Fruit fly (Drosophila melanogaster) whole organism, embryonic: ENCODE measurements around the gene CG7878.

Experiments used
- CG1024 ChIP-seq: fragments of 200-800 bp; sonication (Bioruptor generic); IDR thresholded peaks from 2 replicates; pipeline ENCODE4 v1.3.6; 2022; ENCODE audit warnings: missing biosample characterization, missing genetic modification characterization
- schlank ChIP-seq: fragments of 200-800 bp; sonication (Bioruptor generic); optimal IDR thresholded peaks from 2 replicates; lab custom pipeline; 2018; ENCODE audit warnings: missing biosample characterization, mild to moderate bottlenecking, missing genetic modification characterization
- sug ChIP-seq: fragments of 200-800 bp; optimal IDR thresholded peaks from 2 replicates; lab custom pipeline; 2019; ENCODE audit warnings: missing biosample characterization, mild to moderate bottlenecking, missing genetic modification characterization, moderate library complexity
- z ChIP-seq: fragments of 200-800 bp; sonication (Bioruptor generic); IDR thresholded peaks from 3 replicates; pipeline ENCODE4 v1.3.6; 2022; ENCODE audit warnings: missing biosample characterization, missing genetic modification characterization

DNA sequence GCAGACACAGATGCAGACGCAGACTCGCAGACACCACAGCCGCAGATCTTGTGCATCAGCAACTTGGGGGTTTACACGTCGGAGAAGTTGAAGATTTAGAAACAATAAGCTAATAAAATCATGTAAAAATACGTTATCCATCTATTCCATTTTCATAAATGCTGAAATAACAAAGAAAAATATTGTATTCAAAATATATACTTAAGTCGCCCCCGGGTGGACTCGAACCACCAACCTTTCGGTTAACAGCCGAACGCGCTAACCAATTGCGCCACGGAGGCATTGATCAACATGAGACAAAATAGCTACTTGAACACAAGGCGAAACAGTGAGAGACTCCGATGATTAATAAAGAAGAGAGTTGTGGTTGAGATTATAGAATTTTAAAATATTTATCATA is 16.8 kb downstream of the CG7878 start:
- TF ChIP-seq z (GFP tag; lab: Robert Waterston, UW) (no peak), schlank (tag; lab: Kevin White, UChicago) (no peak), CG1024 (GFP tag; lab: Robert Waterston, UW) (no peak), sug (tag; lab: Kevin White, UChicago) (no peak)
